Fruit fly (Drosophila melanogaster) whole organism, embryonic: ENCODE data around the gene Vm26Aa.

Source experiments
- Atf6 ChIP-seq: fragments of 200-800 bp; sonication (Bioruptor generic); IDR thresholded peaks from 2 replicates; pipeline ENCODE4 v1.3.6; 2022; ENCODE audit warnings: missing biosample characterization, missing genetic modification characterization
- CG10147 ChIP-seq: fragments of 200-800 bp; sonication (Bioruptor generic); optimal IDR thresholded peaks from 2 replicates; lab custom pipeline; 2019; ENCODE audit warnings: missing biosample characterization, mild to moderate bottlenecking, missing genetic modification characterization, moderate library complexity
- CG10209 ChIP-seq: fragments of 200-800 bp; sonication (Bioruptor generic); optimal IDR thresholded peaks from 3 replicates; lab custom pipeline; 2017; ENCODE audit warnings: missing biosample characterization, mild to moderate bottlenecking, missing genetic modification characterization, missing genetic modification reagents
- CG10431 ChIP-seq: fragments of 200-800 bp; sonication (Bioruptor generic); optimal IDR thresholded peaks from 3 replicates; lab custom pipeline; 2018; ENCODE audit warnings: missing biosample characterization, mild to moderate bottlenecking, missing genetic modification characterization
- CG10543 ChIP-seq: fragments of 200-800 bp; sonication (Bioruptor generic); optimal IDR thresholded peaks from 3 replicates; lab custom pipeline; 2017; ENCODE audit warnings: missing biosample characterization, mild to moderate bottlenecking, missing genetic modification characterization, moderate library complexity
- CG11723 ChIP-seq: fragments of 200-800 bp; sonication (Bioruptor generic); optimal IDR thresholded peaks from 2 replicates; lab custom pipeline; 2017; ENCODE audit warnings: missing biosample characterization, mild to moderate bottlenecking, missing genetic modification characterization
- CG12219 ChIP-seq: fragments of 200-800 bp; sonication (Bioruptor generic); optimal IDR thresholded peaks from 3 replicates; lab custom pipeline; 2018; ENCODE audit warnings: missing biosample characterization, mild to moderate bottlenecking, missing genetic modification characterization
- CG14667 ChIP-seq: fragments of 200-800 bp; sonication (Bioruptor generic); IDR thresholded peaks from 2 replicates; pipeline ENCODE4 v1.3.6; 2022; ENCODE audit warnings: missing biosample characterization, missing genetic modification characterization
- CG14860 ChIP-seq: fragments of 200-800 bp; sonication (Bioruptor generic); IDR thresholded peaks from 3 replicates; pipeline ENCODE4 v1.3.6; 2022; ENCODE audit warnings: missing biosample characterization, missing genetic modification characterization; ENCODE audit not compliant: partially characterized antibody
- CG1529 ChIP-seq: fragments of 200-800 bp; sonication (Bioruptor generic); optimal IDR thresholded peaks from 3 replicates; lab custom pipeline; 2018; ENCODE audit warnings: missing biosample characterization, missing genetic modification characterization
- CG15514 ChIP-seq: fragments of 200-800 bp; sonication (Bioruptor generic); optimal IDR thresholded peaks from 3 replicates; lab custom pipeline; 2017; ENCODE audit warnings: missing biosample characterization, missing genetic modification characterization, mild to moderate bottlenecking, moderate library complexity, missing genetic modification reagents
- CG2678 ChIP-seq: fragments of 200-800 bp; sonication (Bioruptor generic); optimal IDR thresholded peaks from 3 replicates; lab custom pipeline; 2019; ENCODE audit warnings: missing biosample characterization, mild to moderate bottlenecking, missing genetic modification characterization, moderate library complexity
- CG31224 ChIP-seq: fragments of 200-800 bp; sonication (Bioruptor generic); IDR thresholded peaks from 2 replicates; pipeline ENCODE4 v1.3.6; 2022; ENCODE audit warnings: missing biosample characterization, missing genetic modification characterization
- CG4282 ChIP-seq: fragments of 200-800 bp; sonication (Bioruptor generic); optimal IDR thresholded peaks from 2 replicates; lab custom pipeline; 2016; ENCODE audit warnings: missing biosample characterization, missing genetic modification characterization
- CG43689 ChIP-seq: fragments of 200-800 bp; sonication (Bioruptor generic); IDR thresholded peaks from 2 replicates; pipeline ENCODE4 v1.3.6; 2022; ENCODE audit warnings: missing biosample characterization, missing genetic modification characterization
- CG6689 ChIP-seq: fragments of 200-800 bp; sonication (Bioruptor generic); IDR thresholded peaks from 2 replicates; pipeline ENCODE4 v1.3.6; 2022; ENCODE audit warnings: missing biosample characterization, missing genetic modification characterization
- CG7556 ChIP-seq: fragments of 200-800 bp; sonication (Bioruptor generic); optimal IDR thresholded peaks from 2 replicates; lab custom pipeline; 2017; ENCODE audit warnings: missing biosample characterization, mild to moderate bottlenecking, missing genetic modification characterization
- CG7963 ChIP-seq: fragments of 200-800 bp; sonication (Bioruptor generic); IDR thresholded peaks from 3 replicates; pipeline ENCODE4 v1.3.6; 2022; ENCODE audit warnings: missing biosample characterization, missing genetic modification characterization; ENCODE audit not compliant: partially characterized antibody
- D ChIP-seq, 2 experiments: fragments of 200-800 bp in 1 of 2; fragments of >200 bp in 1 of 2; sonication (Bioruptor generic) in 1 of 2; optimal IDR thresholded peaks; 2 replicates in 1 of 2; 3 replicates in 1 of 2; lab custom pipeline; 2017; ENCODE audit warnings: mild to moderate bottlenecking in 1 of 2, missing biosample characterization in 1 of 2, missing genetic modification characterization in 1 of 2, missing genetic modification reagents in 1 of 2
- Deaf1 ChIP-seq: fragments of 200-800 bp; optimal IDR thresholded peaks from 3 replicates; lab custom pipeline; 2019; ENCODE audit warnings: missing biosample characterization, mild to moderate bottlenecking, missing genetic modification characterization, moderate library complexity
- Dfd ChIP-seq, 2 experiments: fragments of >200 bp; optimal IDR thresholded peaks; 2 replicates each; lab custom pipeline; 2017; ENCODE audit warnings: missing biosample characterization in 2 of 2, missing genetic modification characterization in 2 of 2
- Drgx ChIP-seq: fragments of 200-800 bp; sonication (Bioruptor generic); IDR thresholded peaks from 2 replicates; pipeline ENCODE4 v1.3.6; 2022; ENCODE audit warnings: missing biosample characterization, missing genetic modification characterization
- Elba2 ChIP-seq: fragments of 200-800 bp; sonication (Bioruptor generic); optimal IDR thresholded peaks from 3 replicates; lab custom pipeline; 2016; ENCODE audit warnings: missing biosample characterization, missing genetic modification characterization
- Ets97D ChIP-seq: fragments of 200-800 bp; sonication (Bioruptor generic); optimal IDR thresholded peaks from 3 replicates; lab custom pipeline; 2016; ENCODE audit warnings: missing biosample characterization, missing genetic modification characterization
- HmgD ChIP-seq: fragments of 200-800 bp; sonication (Bioruptor generic); optimal IDR thresholded peaks from 3 replicates; lab custom pipeline; 2016; ENCODE audit warnings: missing biosample characterization, missing genetic modification characterization
- Hsf ChIP-seq: fragments of 200-800 bp; sonication (Bioruptor generic); optimal IDR thresholded peaks from 3 replicates; lab custom pipeline; 2016; ENCODE audit warnings: missing biosample characterization, missing genetic modification characterization
- Nf-YC ChIP-seq: fragments of 200-800 bp; optimal IDR thresholded peaks from 3 replicates; lab custom pipeline; 2019; ENCODE audit warnings: missing biosample characterization, mild to moderate bottlenecking, missing genetic modification characterization, moderate library complexity
- Opbp ChIP-seq: fragments of 200-800 bp; sonication (Bioruptor generic); IDR thresholded peaks from 3 replicates; pipeline ENCODE4 v1.3.6; 2022; ENCODE audit warnings: missing biosample characterization, missing genetic modification characterization; ENCODE audit not compliant: partially characterized antibody
- Scr ChIP-seq: fragments of 200-800 bp; sonication (Bioruptor generic); IDR thresholded peaks from 2 replicates; pipeline ENCODE4 v1.3.6; 2022; ENCODE audit warnings: missing biosample characterization, missing genetic modification characterization; ENCODE audit not compliant: partially characterized antibody
- abd-A ChIP-seq: fragments of 200-800 bp; sonication (Bioruptor generic); optimal IDR thresholded peaks from 3 replicates; lab custom pipeline; 2019; ENCODE audit warnings: missing biosample characterization, mild to moderate bottlenecking, missing genetic modification characterization, moderate library complexity
- ara ChIP-seq: fragments of 200-800 bp; sonication (Bioruptor generic); IDR thresholded peaks from 2 replicates; pipeline ENCODE4 v1.3.6; 2022; ENCODE audit warnings: missing biosample characterization, missing genetic modification characterization
- bowl ChIP-seq: fragments of 200-800 bp; sonication (Bioruptor generic); IDR thresholded peaks from 2 replicates; pipeline ENCODE4 v1.3.6; 2022; ENCODE audit warnings: missing biosample characterization, missing genetic modification characterization
- chinmo ChIP-seq: fragments of 200-800 bp; sonication (Bioruptor generic); IDR thresholded peaks from 4 replicates; pipeline ENCODE4 v1.3.6; 2022; ENCODE audit warnings: missing biosample characterization, missing genetic modification characterization; ENCODE audit not compliant: partially characterized antibody
- crol ChIP-seq: fragments of 200-800 bp; sonication (Bioruptor generic); IDR thresholded peaks from 2 replicates; pipeline ENCODE4 v1.3.6; 2022; ENCODE audit warnings: missing biosample characterization, missing genetic modification characterization
- dmrt99B ChIP-seq: fragments of 200-800 bp; sonication (Bioruptor generic); optimal IDR thresholded peaks from 2 replicates; lab custom pipeline; 2018; ENCODE audit warnings: missing biosample characterization, mild to moderate bottlenecking, missing genetic modification characterization, moderate library complexity
- emc ChIP-seq: fragments of 200-800 bp; sonication (Bioruptor generic); optimal IDR thresholded peaks from 2 replicates; lab custom pipeline; 2016; ENCODE audit warnings: missing biosample characterization, missing genetic modification characterization
- en ChIP-seq: fragments of 200-800 bp; sonication (Bioruptor generic); optimal IDR thresholded peaks from 2 replicates; lab custom pipeline; 2016; ENCODE audit warnings: missing biosample characterization, missing genetic modification characterization
- eyg ChIP-seq: fragments of 200-800 bp; sonication (Bioruptor generic); optimal IDR thresholded peaks from 3 replicates; lab custom pipeline; 2016; ENCODE audit warnings: missing biosample characterization, missing genetic modification characterization
- fd3F ChIP-seq: fragments of 200-800 bp; sonication (Bioruptor generic); optimal IDR thresholded peaks from 2 replicates; lab custom pipeline; 2018; ENCODE audit warnings: missing biosample characterization, mild to moderate bottlenecking, missing genetic modification characterization, moderate library complexity
- gt ChIP-seq: fragments of 200-800 bp; sonication (Bioruptor generic); IDR thresholded peaks from 2 replicates; pipeline ENCODE4 v1.3.6; 2022; ENCODE audit warnings: missing biosample characterization, missing genetic modification characterization
- otp ChIP-seq: fragments of 200-800 bp; sonication (Bioruptor generic); IDR thresholded peaks from 3 replicates; pipeline ENCODE4, ENCODE4 v1.3.6; 2022; ENCODE audit warnings: missing biosample characterization, missing genetic modification characterization
- phol ChIP-seq: fragments of 200-800 bp; sonication (Bioruptor generic); optimal IDR thresholded peaks from 3 replicates; lab custom pipeline; 2018; ENCODE audit warnings: missing biosample characterization, mild to moderate bottlenecking, missing genetic modification characterization, moderate library complexity
- schlank ChIP-seq: fragments of 200-800 bp; sonication (Bioruptor generic); optimal IDR thresholded peaks from 2 replicates; lab custom pipeline; 2018; ENCODE audit warnings: missing biosample characterization, mild to moderate bottlenecking, missing genetic modification characterization
- sd ChIP-seq: fragments of 200-800 bp; sonication (Bioruptor generic); optimal IDR thresholded peaks from 3 replicates; lab custom pipeline; 2018; ENCODE audit warnings: missing biosample characterization, mild to moderate bottlenecking, missing genetic modification characterization, moderate library complexity
- sens ChIP-seq: fragments of 200-800 bp; sonication (Bioruptor generic); peaks from one replicate; lab custom pipeline; 2016; ENCODE audit warnings: missing biosample characterization, missing genetic modification characterization
- so ChIP-seq: fragments of 200-800 bp; sonication (Bioruptor generic); IDR thresholded peaks from 3 replicates; pipeline ENCODE4 v1.3.6; 2022; ENCODE audit warnings: missing biosample characterization, missing genetic modification characterization
- sqz ChIP-seq: fragments of 200-800 bp; sonication (Bioruptor generic); optimal IDR thresholded peaks from 3 replicates; lab custom pipeline; 2018; ENCODE audit warnings: missing biosample characterization, mild to moderate bottlenecking, missing genetic modification characterization
- sug ChIP-seq: fragments of 200-800 bp; optimal IDR thresholded peaks from 2 replicates; lab custom pipeline; 2019; ENCODE audit warnings: missing biosample characterization, mild to moderate bottlenecking, missing genetic modification characterization, moderate library complexity
- vfl ChIP-seq: fragments of 200-800 bp; sonication (Bioruptor generic); optimal IDR thresholded peaks from 2 replicates; lab custom pipeline; 2016; ENCODE audit warnings: missing biosample characterization, missing genetic modification characterization

Vm26Aa gene

dm6 chr2L:5981433-5982333 is 21.5 kb upstream of the Vm26Aa start, which contains the start of gene eIF4A (continued):
- TF ChIP-seq bowl (GFP tag; lab: Robert Waterston, UW) (no peak), Nf-YC (tag; lab: Kevin White, UChicago) (no peak), Hsf (GFP tag; lab: Kevin White, UChicago) (no peak), CG7963 (GFP tag; lab: Robert Waterston, UW) (no peak), vfl (GFP tag; lab: Kevin White, UChicago) (no peak), CG10209 (GFP tag; lab: Kevin White, UChicago) (no peak), Dfd (GFP tag; optimal IDR thresholded peaks at IDR 0.05; lab: Kevin White, UChicago) (no peak), eyg (GFP tag; lab: Kevin White, UChicago) (no peak), en (GFP tag; lab: Kevin White, UChicago) (no peak), CG1529 (GFP tag; lab: Kevin White, UChicago) (peak; percentile 0), emc (GFP tag; lab: Kevin White, UChicago) (no peak), Deaf1 (tag; lab: Kevin White, UChicago) (no peak), chinmo (GFP tag; lab: Robert Waterston, UW) (no peak), Ets97D (GFP tag; lab: Kevin White, UChicago) (peak; percentile 96), Opbp (GFP tag; lab: Robert Waterston, UW) (no peak), CG11723 (GFP tag; lab: Kevin White, UChicago) (no peak), CG4282 (no peak), dmrt99B (no peak), CG12219 (GFP tag; lab: Kevin White, UChicago) (peak; percentile 17), HmgD (GFP tag; lab: Kevin White, UChicago) (peak; percentile 36), phol (tag; lab: Kevin White, UChicago) (peak; percentile 99), sd (tag; lab: Kevin White, UChicago) (no peak), schlank (tag; lab: Kevin White, UChicago) (peak; percentile 19), otp (GFP tag; lab: Robert Waterston, UW) (no peak), CG14860 (GFP tag; lab: Robert Waterston, UW) (no peak), Scr (GFP tag; lab: Robert Waterston, UW) (no peak), Atf6 (GFP tag; lab: Robert Waterston, UW) (no peak), fd3F (no peak), sens (peak; percentile 84), crol (GFP tag; lab: Robert Waterston, UW) (no peak), Elba2 (GFP tag; lab: Kevin White, UChicago) (no peak), CG31224 (GFP tag; lab: Robert Waterston, UW) (no peak), ara (GFP tag; lab: Robert Waterston, UW) (no peak), CG15514 (GFP tag; lab: Kevin White, UChicago) (peak; percentile 41), sqz (GFP tag; lab: Kevin White, UChicago) (peak; percentile 75), CG43689 (GFP tag; lab: Robert Waterston, UW) (no peak), sug (tag; lab: Kevin White, UChicago) (no peak), CG7556 (GFP tag; lab: Kevin White, UChicago) (no peak), CG2678 (tag; lab: Kevin White, UChicago) (peak; percentile 15), abd-A (tag; lab: Kevin White, UChicago) (peak; percentile 0), CG14667 (GFP tag; lab: Robert Waterston, UW) (no peak), CG10431 (GFP tag; lab: Kevin White, UChicago) (no peak), CG10147 (GFP tag; lab: Kevin White, UChicago) (peak; percentile 15), so (no peak), CG6689 (no peak), Drgx (GFP tag; lab: Robert Waterston, UW) (no peak), gt (GFP tag; lab: Robert Waterston, UW) (no peak), D (optimal IDR thresholded peaks at IDR 0.05; lab: Kevin White, UChicago) (no peak), D (GFP tag; optimal IDR thresholded peaks at IDR 0.05; lab: Kevin White, UChicago) (no peak), CG10543 (GFP tag; lab: Kevin White, UChicago) (no peak)
